Fruit fly (Drosophila melanogaster) whole organism, embryonic: ENCODE results near the gene CG31776.

Experiments used
- Abd-B ChIP-seq: fragments of 200-800 bp; sonication (Bioruptor generic); optimal IDR thresholded peaks from 2 replicates; lab custom pipeline; 2018; ENCODE audit warnings: missing biosample characterization, mild to moderate bottlenecking, missing genetic modification characterization, moderate library complexity
- Bgb ChIP-seq: fragments of 200-800 bp; sonication (Bioruptor generic); IDR thresholded peaks from 2 replicates; pipeline ENCODE4 v1.3.6; 2022; ENCODE audit warnings: missing biosample characterization, missing genetic modification characterization; ENCODE audit not compliant: partially characterized antibody
- CG10274 ChIP-seq: fragments of 200-800 bp; sonication (Bioruptor generic); optimal IDR thresholded peaks from 3 replicates; lab custom pipeline; 2017; ENCODE audit warnings: missing biosample characterization, mild to moderate bottlenecking, missing genetic modification characterization
- CG10959 ChIP-seq: fragments of 200-800 bp; sonication (Bioruptor generic); IDR thresholded peaks from 2 replicates; pipeline ENCODE4 v1.3.6; 2022; ENCODE audit warnings: missing biosample characterization, missing genetic modification characterization
- CG11093 ChIP-seq: fragments of 200-800 bp; sonication (Bioruptor generic); IDR thresholded peaks from 3 replicates; pipeline ENCODE4 v1.3.6; 2022; ENCODE audit warnings: missing biosample characterization, missing genetic modification characterization
- CG12744 ChIP-seq: fragments of 200-800 bp; sonication (Bioruptor generic); optimal IDR thresholded peaks from 2 replicates; lab custom pipeline; 2016; ENCODE audit warnings: missing biosample characterization, missing genetic modification characterization
- CG13287 ChIP-seq: fragments of 200-800 bp; sonication (Bioruptor generic); IDR thresholded peaks from 2 replicates; pipeline ENCODE4 v1.3.6; 2022; ENCODE audit warnings: missing biosample characterization, missing genetic modification characterization; ENCODE audit not compliant: partially characterized antibody
- CG13296 ChIP-seq: fragments of 200-800 bp; sonication (Bioruptor generic); optimal IDR thresholded peaks from 3 replicates; lab custom pipeline; 2018; ENCODE audit warnings: missing biosample characterization, mild to moderate bottlenecking, missing genetic modification characterization
- CG14965 ChIP-seq: fragments of 200-800 bp; sonication (Bioruptor generic); optimal IDR thresholded peaks from 2 replicates; lab custom pipeline; 2016; ENCODE audit warnings: missing biosample characterization, missing genetic modification characterization, borderline replicate concordance
- CG15011 ChIP-seq: fragments of 200-800 bp; sonication (Bioruptor generic); optimal IDR thresholded peaks from 3 replicates; lab custom pipeline; 2018; ENCODE audit warnings: missing biosample characterization, mild to moderate bottlenecking, missing genetic modification characterization
- CG15073 ChIP-seq: fragments of 200-800 bp; sonication (Bioruptor generic); optimal IDR thresholded peaks from 2 replicates; lab custom pipeline; 2016; ENCODE audit warnings: missing biosample characterization, missing genetic modification characterization
- CG15601 ChIP-seq: fragments of 200-800 bp; sonication (Bioruptor generic); optimal IDR thresholded peaks from 3 replicates; lab custom pipeline; 2019; ENCODE audit warnings: missing biosample characterization, mild to moderate bottlenecking, missing genetic modification characterization, moderate library complexity
- CG17612 ChIP-seq: fragments of 200-800 bp; sonication (Bioruptor generic); IDR thresholded peaks from 2 replicates; pipeline ENCODE4 v1.3.6; 2022; ENCODE audit warnings: missing biosample characterization, missing genetic modification characterization
- CG30020 ChIP-seq: fragments of 200-800 bp; optimal IDR thresholded peaks from 2 replicates; lab custom pipeline; 2019; ENCODE audit warnings: missing biosample characterization, mild to moderate bottlenecking, missing genetic modification characterization, moderate library complexity
- CG34376 ChIP-seq: fragments of 200-800 bp; sonication (Bioruptor generic); optimal IDR thresholded peaks from 2 replicates; lab custom pipeline; 2018; ENCODE audit warnings: missing biosample characterization, mild to moderate bottlenecking, missing genetic modification characterization
- CG4617 ChIP-seq: fragments of 200-800 bp; sonication (Bioruptor generic); optimal IDR thresholded peaks from 3 replicates; lab custom pipeline; 2016; ENCODE audit warnings: missing biosample characterization, missing genetic modification characterization, borderline replicate concordance
- CG6254 ChIP-seq: fragments of 200-800 bp; sonication (Bioruptor generic); optimal IDR thresholded peaks from 3 replicates; lab custom pipeline; 2017; ENCODE audit warnings: mild to moderate bottlenecking, missing biosample characterization, missing genetic modification reagents, missing genetic modification characterization
- CG7556 ChIP-seq: fragments of 200-800 bp; sonication (Bioruptor generic); optimal IDR thresholded peaks from 2 replicates; lab custom pipeline; 2017; ENCODE audit warnings: missing biosample characterization, mild to moderate bottlenecking, missing genetic modification characterization
- CG7987 ChIP-seq: fragments of 200-800 bp; sonication (Bioruptor generic); optimal IDR thresholded peaks from 2 replicates; lab custom pipeline; 2018; ENCODE audit warnings: missing biosample characterization, mild to moderate bottlenecking, missing genetic modification characterization, moderate library complexity
- CG8924 ChIP-seq: fragments of 200-800 bp; optimal IDR thresholded peaks from 3 replicates; lab custom pipeline; 2019; ENCODE audit warnings: missing biosample characterization, mild to moderate bottlenecking, missing genetic modification characterization, moderate library complexity
- CG9215 ChIP-seq: fragments of 200-800 bp; sonication (Bioruptor generic); IDR thresholded peaks from 2 replicates; pipeline ENCODE4 v1.3.6; 2022; ENCODE audit warnings: missing biosample characterization, missing genetic modification characterization
- CoRest ChIP-seq: fragments of 200-800 bp; sonication (Bioruptor generic); optimal IDR thresholded peaks from 3 replicates; lab custom pipeline; 2018; ENCODE audit warnings: missing biosample characterization, mild to moderate bottlenecking, missing genetic modification characterization, moderate library complexity
- Dp ChIP-seq: fragments of 200-800 bp; sonication (Bioruptor generic); optimal IDR thresholded peaks from 2 replicates; lab custom pipeline; 2018; ENCODE audit warnings: missing biosample characterization, mild to moderate bottlenecking, missing genetic modification characterization, moderate library complexity
- ERR ChIP-seq: fragments of 200-800 bp; sonication (Bioruptor generic); optimal IDR thresholded peaks from 2 replicates; lab custom pipeline; 2016; ENCODE audit warnings: missing biosample characterization, missing genetic modification characterization
- Fer3 ChIP-seq: fragments of 200-800 bp; sonication (Bioruptor generic); optimal IDR thresholded peaks from 2 replicates; lab custom pipeline; 2018; ENCODE audit warnings: missing biosample characterization, mild to moderate bottlenecking, missing genetic modification characterization, moderate library complexity
- Hey ChIP-seq: fragments of 200-800 bp; sonication (Bioruptor generic); optimal IDR thresholded peaks from 3 replicates; lab custom pipeline; 2018; ENCODE audit warnings: missing biosample characterization, mild to moderate bottlenecking, missing genetic modification characterization
- Nf-YB ChIP-seq: fragments of 200-800 bp; sonication (Bioruptor generic); optimal IDR thresholded peaks from 3 replicates; lab custom pipeline; 2019; ENCODE audit warnings: missing biosample characterization, mild to moderate bottlenecking, missing genetic modification characterization, moderate library complexity
- Sox102F ChIP-seq: fragments of 200-800 bp; sonication (Bioruptor generic); optimal IDR thresholded peaks from 2 replicates; lab custom pipeline; 2018; ENCODE audit warnings: missing biosample characterization, mild to moderate bottlenecking, missing genetic modification characterization, moderate library complexity
- Sry-β ChIP-seq: fragments of 200-800 bp; sonication (Bioruptor generic); optimal IDR thresholded peaks from 2 replicates; lab custom pipeline; 2018; ENCODE audit warnings: missing biosample characterization, mild to moderate bottlenecking, missing genetic modification characterization, moderate library complexity
- bigmax ChIP-seq: fragments of 200-800 bp; sonication (Bioruptor generic); optimal IDR thresholded peaks from 2 replicates; lab custom pipeline; 2018; ENCODE audit warnings: missing biosample characterization, mild to moderate bottlenecking, missing genetic modification characterization
- cg ChIP-seq: fragments of 200-800 bp; sonication (Bioruptor generic); optimal IDR thresholded peaks from 3 replicates; lab custom pipeline; 2019; ENCODE audit warnings: missing biosample characterization, mild to moderate bottlenecking, missing genetic modification characterization, moderate library complexity
- corto ChIP-seq: fragments of 200-800 bp; sonication (Bioruptor generic); optimal IDR thresholded peaks from 2 replicates; lab custom pipeline; 2016; ENCODE audit warnings: missing biosample characterization, mild to moderate bottlenecking, missing genetic modification characterization, moderate library complexity
- crc ChIP-seq: fragments of 200-800 bp; sonication (Bioruptor generic); optimal IDR thresholded peaks from 2 replicates; lab custom pipeline; 2016; ENCODE audit warnings: missing biosample characterization, missing genetic modification characterization
- da ChIP-seq: fragments of 200-800 bp; sonication (Bioruptor generic); optimal IDR thresholded peaks from 2 replicates; lab custom pipeline; 2016; ENCODE audit warnings: missing biosample characterization, missing genetic modification characterization
- disco-r ChIP-seq: fragments of 200-800 bp; sonication (Bioruptor generic); optimal IDR thresholded peaks from 2 replicates; lab custom pipeline; 2016; ENCODE audit warnings: missing biosample characterization, missing genetic modification characterization
- dmrt11E ChIP-seq: fragments of 200-800 bp; sonication (Bioruptor generic); optimal IDR thresholded peaks from 3 replicates; lab custom pipeline; 2018; ENCODE audit warnings: missing biosample characterization, mild to moderate bottlenecking, missing genetic modification characterization, moderate library complexity
- grn ChIP-seq: fragments of 200-800 bp; sonication (Bioruptor generic); optimal IDR thresholded peaks from 3 replicates; lab custom pipeline; 2017; ENCODE audit warnings: missing biosample characterization, missing genetic modification characterization
- gt ChIP-seq: fragments of 200-800 bp; sonication (Bioruptor generic); IDR thresholded peaks from 2 replicates; pipeline ENCODE4 v1.3.6; 2022; ENCODE audit warnings: missing biosample characterization, missing genetic modification characterization
- insv ChIP-seq, 2 experiments: fragments of 200-800 bp; sonication (Bioruptor generic); optimal IDR thresholded peaks; 3 replicates each; lab custom pipeline; 2016 to 2018; ENCODE audit warnings: missing biosample characterization in 2 of 2, missing genetic modification characterization in 2 of 2
- jigr1 ChIP-seq: fragments of 200-800 bp; sonication (Bioruptor generic); IDR thresholded peaks from 3 replicates; pipeline ENCODE4 v1.3.6; 2022; ENCODE audit warnings: missing biosample characterization, missing genetic modification characterization
- klu ChIP-seq: fragments of 200-800 bp; sonication (Bioruptor generic); IDR thresholded peaks from 2 replicates; pipeline ENCODE4 v1.3.6; 2022; ENCODE audit warnings: missing biosample characterization, missing genetic modification characterization
- lbe ChIP-seq: fragments of 200-800 bp; sonication (Bioruptor generic); optimal IDR thresholded peaks from 2 replicates; lab custom pipeline; 2016; ENCODE audit warnings: missing biosample characterization, mild to moderate bottlenecking, missing genetic modification characterization
- nerfin-2 ChIP-seq: fragments of 200-800 bp; sonication (Bioruptor generic); IDR thresholded peaks from 2 replicates; pipeline ENCODE4 v1.3.6; 2022; ENCODE audit warnings: missing biosample characterization, missing genetic modification characterization; ENCODE audit not compliant: partially characterized antibody
- nmo ChIP-seq: fragments of 200-800 bp; sonication (Bioruptor generic); optimal IDR thresholded peaks from 2 replicates; lab custom pipeline; 2018; ENCODE audit warnings: missing biosample characterization, mild to moderate bottlenecking, missing genetic modification characterization, moderate library complexity
- nom ChIP-seq: fragments of 200-800 bp; sonication (Bioruptor generic); optimal IDR thresholded peaks from 2 replicates; lab custom pipeline; 2017; ENCODE audit warnings: missing biosample characterization, missing genetic modification characterization, mild to moderate bottlenecking, moderate library complexity, missing genetic modification reagents
- pfk ChIP-seq: fragments of 200-800 bp; sonication (Bioruptor generic); optimal IDR thresholded peaks from 2 replicates; lab custom pipeline; 2018; ENCODE audit warnings: missing biosample characterization, mild to moderate bottlenecking, missing genetic modification characterization, moderate library complexity
- tna ChIP-seq: fragments of 200-800 bp; sonication (Bioruptor generic); IDR thresholded peaks from 2 replicates; pipeline ENCODE4 v1.3.6; 2022; ENCODE audit warnings: missing biosample characterization, missing genetic modification characterization; ENCODE audit not compliant: partially characterized antibody
- wor ChIP-seq: fragments of 200-800 bp; sonication (Bioruptor generic); IDR thresholded peaks from 2 replicates; pipeline ENCODE4 v1.3.6; 2022; ENCODE audit warnings: missing biosample characterization, missing genetic modification characterization
- z ChIP-seq: fragments of 200-800 bp; sonication (Bioruptor generic); IDR thresholded peaks from 3 replicates; pipeline ENCODE4 v1.3.6; 2022; ENCODE audit warnings: missing biosample characterization, missing genetic modification characterization

The CG31776 gene

DNA sequence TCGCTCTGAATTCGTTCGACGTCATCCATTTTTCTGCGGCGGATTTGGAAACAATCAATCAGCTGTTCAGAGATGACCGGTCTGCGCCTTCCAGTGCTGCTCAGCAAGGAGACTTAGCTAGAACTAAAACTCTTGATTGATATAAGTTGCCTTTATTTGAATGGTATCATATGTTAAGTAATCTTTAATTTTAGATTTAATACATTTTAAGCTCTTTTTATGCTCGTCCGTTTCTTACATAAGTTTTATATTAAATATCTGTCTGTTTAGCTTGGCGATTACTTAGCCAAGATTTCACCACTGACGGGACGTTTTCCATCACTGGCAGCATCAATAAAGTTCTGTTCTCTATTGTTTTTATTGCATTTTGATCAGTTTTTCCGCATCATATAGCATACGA is 13.0 kb upstream of the CG31776 start, which contains the start of the genes Cog3 and Sec5 (continued):
- no peak for TF ChIP-seq grn (GFP tag; lab: Kevin White, UChicago)
- peak in 1 of 2 experiments; percentile 28 for TF ChIP-seq insv (GFP tag; optimal IDR thresholded peaks at IDR 0.05; lab: Kevin White, UChicago)
- TF ChIP-seq lbe (GFP tag; lab: Kevin White, UChicago), result no peak
- TF ChIP-seq klu, result peak; percentile 60; the same call in 1 of the 2 replicates
- no peak for TF ChIP-seq CG6254
- peak; percentile 72 for TF ChIP-seq nmo
- no peak for TF ChIP-seq corto (GFP tag; lab: Kevin White, UChicago)
- TF ChIP-seq Abd-B, result peak; percentile 77
- no peak for TF ChIP-seq CG17612 (GFP tag; lab: Robert Waterston, UW)
- no peak for TF ChIP-seq CG10959 (GFP tag; lab: Robert Waterston, UW)
- TF ChIP-seq Bgb (GFP tag; lab: Robert Waterston, UW), result 0 out of 2 replicates have a peak, but pooled peaks have one; percentile 6
- peak; percentile 21; the same call in 1 of the 2 replicates for TF ChIP-seq CG13287

DNA sequence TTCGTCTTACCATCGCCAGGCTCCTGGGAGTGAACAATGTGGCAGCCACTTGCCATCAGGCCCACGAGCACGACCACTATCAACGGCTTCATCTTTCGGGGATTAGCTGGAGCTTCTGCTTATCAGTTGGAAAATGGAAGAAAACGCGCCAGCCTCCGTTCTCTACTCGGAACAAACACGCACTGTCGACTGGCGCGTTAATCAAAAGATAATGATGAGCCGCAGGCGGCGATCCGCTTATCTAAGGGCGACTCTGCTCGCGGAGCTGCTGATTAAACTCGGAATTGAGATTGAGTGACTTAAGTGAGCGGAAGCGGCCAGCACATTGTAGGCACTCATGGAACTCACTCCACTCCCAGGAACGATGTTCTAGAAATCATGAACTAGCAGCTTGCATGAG is 8.2 kb upstream of the CG31776 start, which contains the start of gene CG3246:
Gene CG3246 (minus strand): TSS at position 193 of the 400 bp plus-strand sequence.
- no peak for TF ChIP-seq dmrt11E (tag; lab: Kevin White, UChicago)
- no peak for TF ChIP-seq CG8924 (tag; lab: Kevin White, UChicago)
- TF ChIP-seq Bgb (GFP tag; lab: Robert Waterston, UW), result 0 out of 2 replicates have a peak, but pooled peaks have one; percentile 7
- TF ChIP-seq tna (GFP tag; lab: Robert Waterston, UW), result no peak
- no peak for TF ChIP-seq CoRest
- peak; percentile 92 for TF ChIP-seq z (GFP tag; lab: Robert Waterston, UW)
- TF ChIP-seq CG7987, result peak; percentile 15
- no peak for TF ChIP-seq Hey (tag; lab: Kevin White, UChicago)
- TF ChIP-seq Sox102F (GFP tag; lab: Kevin White, UChicago), result no peak
- TF ChIP-seq CG15011 (GFP tag; lab: Kevin White, UChicago), result no peak
- TF ChIP-seq Fer3 (tag; lab: Kevin White, UChicago), result no peak
- TF ChIP-seq CG17612 (GFP tag; lab: Robert Waterston, UW), result no peak
- no peak for TF ChIP-seq wor
- TF ChIP-seq CG9215 (GFP tag; lab: Robert Waterston, UW), result no peak
- TF ChIP-seq CG13296, result no peak
- TF ChIP-seq CG30020, result no peak
- peak; percentile 61 for TF ChIP-seq CG34376
- no peak for TF ChIP-seq ERR (GFP tag; lab: Kevin White, UChicago)
- TF ChIP-seq nerfin-2 (GFP tag; lab: Robert Waterston, UW), result no peak
- TF ChIP-seq Nf-YB, result no peak
- no peak for TF ChIP-seq cg (GFP tag; lab: Kevin White, UChicago)
- no peak for TF ChIP-seq jigr1
- no peak for TF ChIP-seq bigmax (GFP tag; lab: Kevin White, UChicago)
- no peak for TF ChIP-seq disco-r (GFP tag; lab: Kevin White, UChicago)
- no peak for TF ChIP-seq CG10274
- no peak for TF ChIP-seq CG4617 (GFP tag; lab: Kevin White, UChicago)
- TF ChIP-seq da (GFP tag; lab: Kevin White, UChicago), result no peak
- no peak for TF ChIP-seq CG11093
- TF ChIP-seq CG7556, result no peak
- no peak for TF ChIP-seq pfk
- TF ChIP-seq CG12744, result no peak
- no peak for TF ChIP-seq CG15601 (tag; lab: Kevin White, UChicago)
- TF ChIP-seq Dp (GFP tag; lab: Kevin White, UChicago), result no peak
- no peak for TF ChIP-seq Sry-β
- no peak for TF ChIP-seq CG14965
- TF ChIP-seq nom (GFP tag; lab: Kevin White, UChicago), result peak; percentile 15
- TF ChIP-seq gt (GFP tag; lab: Robert Waterston, UW), result no peak
- TF ChIP-seq crc (GFP tag; lab: Kevin White, UChicago), result no peak
- no peak for TF ChIP-seq CG15073 (GFP tag; lab: Kevin White, UChicago)
